Fruit fly (Drosophila melanogaster): ENCODE results near the gene Sema1a.

- no peak for TF ChIP-seq CG5953 (GFP tag; IDR thresholded peaks at IDR 0.05)
- no peak for TF ChIP-seq CG34422 (GFP tag; IDR thresholded peaks at IDR 0.05)
- no peak for TF ChIP-seq MBD-R2 (GFP tag; IDR thresholded peaks at IDR 0.05)
- TF ChIP-seq CG18599 (GFP tag; optimal IDR thresholded peaks at IDR 0.05) = no peak
- TF ChIP-seq CG10959 (GFP tag; IDR thresholded peaks at IDR 0.05) = no peak
- no peak for TF ChIP-seq CG9437 (GFP tag; optimal IDR thresholded peaks at IDR 0.05)
- no peak for TF ChIP-seq ttk (GFP tag; IDR thresholded peaks at IDR 0.05)
- TF ChIP-seq cg (GFP tag; optimal IDR thresholded peaks at IDR 0.05) = no peak
- no peak for TF ChIP-seq CG1603 (tag; optimal IDR thresholded peaks at IDR 0.05)
- no peak for TF ChIP-seq Atf6 (GFP tag; IDR thresholded peaks at IDR 0.05)
- no peak for TF ChIP-seq CG15601 (tag; optimal IDR thresholded peaks at IDR 0.05)
- TF ChIP-seq CG2120 (GFP tag; optimal IDR thresholded peaks at IDR 0.05) = no peak
- TF ChIP-seq toy (GFP tag; IDR thresholded peaks at IDR 0.05) = no peak
Observed at dm6 chr2L:8659549-8659948, 117.6 kb downstream of the Sema1a start.

All from whole organism, embryonic.